Fruit fly (Drosophila melanogaster) whole organism, larva: ENCODE measurements around the gene CG34039.

Source experiments
- noc ChIP-seq: fragments of 200-800 bp; sonication (Bioruptor generic); optimal IDR thresholded peaks from 3 replicates; lab custom pipeline; 2019; ENCODE audit warnings: missing biosample characterization, mild to moderate bottlenecking, missing genetic modification characterization, moderate library complexity

The CG34039 gene

dm6 chr3L:14559659-14560058 lies at the start of gene CG34039:
CG34039 (plus strand) TSS chr3L:14560000.
- no peak for TF ChIP-seq noc (tag; lab: Kevin White, UChicago)

- no peak for TF ChIP-seq noc (tag; lab: Kevin White, UChicago)
Observed at dm6 chr3L:14513286-14513685, 46.5 kb upstream of the CG34039 start.

dm6 chr3L:14515690-14516089 lies 44.1 kb upstream of the CG34039 start:
- no peak for TF ChIP-seq noc (tag; lab: Kevin White, UChicago)

- TF ChIP-seq noc (tag; lab: Kevin White, UChicago) = no peak
Observed at dm6 chr3L:14517525-14517924, 42.3 kb upstream of the CG34039 start, which contains the start of gene CG9592. CG9592 (plus strand) TSS chr3L:14517825.

DNA sequence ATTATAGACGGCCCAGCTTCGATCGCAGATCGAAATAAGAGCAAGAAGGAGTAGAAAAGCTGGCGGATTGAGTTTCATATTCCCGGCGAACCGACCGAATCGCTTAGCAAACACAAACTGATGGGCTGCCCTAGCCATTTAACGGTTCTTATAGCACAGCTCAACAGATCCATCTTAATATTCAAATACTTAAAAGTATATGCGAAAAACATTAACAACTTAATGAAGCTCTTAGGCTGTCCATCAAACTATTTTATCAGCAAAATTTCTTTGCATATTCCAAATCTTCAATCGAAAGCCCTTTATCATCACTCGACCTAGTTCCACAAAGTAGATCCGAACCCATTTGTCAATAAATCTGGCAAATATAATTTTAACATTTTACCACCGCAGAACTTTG lies 38.2 kb upstream of the CG34039 start, which contains the start of gene CG4613:
CG4613 (minus strand) TSS at position 101 of the 400 bp plus-strand sequence.
- TF ChIP-seq noc (tag; lab: Kevin White, UChicago) = no peak

- no peak for TF ChIP-seq noc (tag; lab: Kevin White, UChicago)
Observed at dm6 chr3L:14522483-14523362, 37.1 kb upstream of the CG34039 start.

DNA sequence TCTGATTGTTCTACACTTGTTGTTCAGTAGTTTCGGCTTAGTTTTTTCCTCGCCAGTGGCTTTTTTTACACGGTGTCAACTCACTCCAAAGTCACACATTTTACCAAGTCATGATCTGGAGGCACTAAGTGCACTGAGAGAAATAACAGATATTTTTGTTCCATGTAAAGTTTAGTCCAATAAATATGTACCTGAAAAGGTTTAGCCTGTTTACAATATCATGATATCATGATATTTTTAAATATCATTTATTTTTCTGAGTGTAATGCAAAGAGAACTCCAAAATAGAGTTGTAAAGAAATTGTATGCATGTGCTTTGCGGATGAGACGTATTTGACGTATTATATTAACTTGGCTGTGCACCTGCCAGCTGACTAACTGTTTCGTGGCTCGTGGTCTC lies 28.0 kb upstream of the CG34039 start:
- no peak for TF ChIP-seq noc (tag; lab: Kevin White, UChicago)

DNA sequence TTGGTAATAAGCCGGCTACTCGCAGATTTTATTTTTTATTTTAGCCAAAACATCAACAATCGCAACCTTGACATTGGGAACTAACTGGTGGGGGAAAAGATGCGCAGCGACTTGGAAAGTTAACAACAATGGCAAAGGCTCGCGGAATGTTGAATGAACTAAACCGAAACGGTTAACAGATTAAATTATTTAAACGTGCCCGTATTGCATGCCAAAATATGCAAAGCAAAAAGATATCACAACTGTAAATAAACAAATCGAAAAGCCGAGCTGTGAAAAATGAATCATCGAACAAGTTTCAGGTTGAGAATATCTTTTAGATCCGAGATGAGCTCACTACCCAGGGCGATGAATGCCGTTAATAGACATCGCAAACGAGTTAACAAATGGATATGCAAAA lies 26.7 kb upstream of the CG34039 start:
- TF ChIP-seq noc (tag; lab: Kevin White, UChicago) = no peak

DNA sequence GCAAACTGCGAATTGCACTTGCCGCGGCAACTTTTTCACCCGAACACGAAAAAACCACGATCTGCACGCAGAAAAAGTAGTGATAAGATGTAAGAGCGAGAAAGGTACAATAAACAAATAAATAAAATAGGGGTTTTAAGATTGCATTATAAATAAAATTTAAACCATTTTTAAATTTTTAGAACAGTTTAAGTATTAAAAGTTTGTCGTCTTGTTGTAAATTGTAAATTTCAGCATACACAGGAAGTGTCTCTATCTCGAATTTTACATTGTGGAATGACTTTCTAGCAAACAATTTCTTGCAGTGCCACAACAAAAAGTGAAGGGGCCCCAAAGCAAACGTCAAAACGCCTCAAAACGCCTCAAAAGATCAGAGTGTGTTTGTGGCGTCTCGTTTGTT lies 25.2 kb upstream of the CG34039 start:
- TF ChIP-seq noc (tag; lab: Kevin White, UChicago) = no peak

- TF ChIP-seq noc (tag; lab: Kevin White, UChicago) = no peak
Observed at dm6 chr3L:14536042-14536684, 23.6 kb upstream of the CG34039 start, which contains the start of the genes bbg and CG43246. bbg (minus strand) TSS chr3L:14536276. CG43246 (plus strand) TSS chr3L:14536634.

- peak; percentile 71 for TF ChIP-seq noc (tag; lab: Kevin White, UChicago)
Observed at dm6 chr3L:14537435-14537991, 22.3 kb upstream of the CG34039 start, which contains the start of gene Mpcp2. Mpcp2 (plus strand) TSS chr3L:14537651.

DNA sequence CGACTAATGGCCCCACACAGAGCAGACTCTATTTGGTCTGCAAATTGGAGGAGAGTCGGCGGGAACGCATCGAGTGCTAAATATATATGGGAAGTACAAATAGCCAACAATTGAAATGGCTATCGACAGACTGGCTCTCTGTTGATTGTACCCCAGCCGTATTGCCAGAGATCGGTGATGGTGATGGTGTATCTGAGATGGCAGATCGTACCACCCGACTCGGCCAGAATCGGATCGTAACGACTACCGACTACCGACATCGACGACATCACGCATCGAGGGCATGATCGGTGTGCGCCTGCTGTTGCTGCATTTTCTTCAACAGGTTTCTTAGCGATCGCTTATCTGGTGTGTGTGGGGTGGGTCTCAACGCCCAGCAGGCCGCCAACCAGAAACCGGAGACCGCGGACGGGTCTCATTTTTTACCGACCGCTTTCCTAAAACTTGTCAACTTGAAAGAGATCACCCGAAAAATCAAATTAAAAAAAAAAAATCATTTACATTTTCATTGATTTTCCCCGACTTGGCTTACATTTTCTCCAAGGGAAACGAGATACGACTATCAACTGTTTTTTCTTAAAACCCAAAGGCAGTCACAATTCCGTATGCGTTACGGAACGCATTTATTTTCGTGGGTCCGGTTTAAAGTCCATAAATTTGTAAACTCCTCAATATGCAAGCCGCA lies 15.7 kb upstream of the CG34039 start:
- TF ChIP-seq noc (tag; lab: Kevin White, UChicago) = peak; percentile 36

DNA sequence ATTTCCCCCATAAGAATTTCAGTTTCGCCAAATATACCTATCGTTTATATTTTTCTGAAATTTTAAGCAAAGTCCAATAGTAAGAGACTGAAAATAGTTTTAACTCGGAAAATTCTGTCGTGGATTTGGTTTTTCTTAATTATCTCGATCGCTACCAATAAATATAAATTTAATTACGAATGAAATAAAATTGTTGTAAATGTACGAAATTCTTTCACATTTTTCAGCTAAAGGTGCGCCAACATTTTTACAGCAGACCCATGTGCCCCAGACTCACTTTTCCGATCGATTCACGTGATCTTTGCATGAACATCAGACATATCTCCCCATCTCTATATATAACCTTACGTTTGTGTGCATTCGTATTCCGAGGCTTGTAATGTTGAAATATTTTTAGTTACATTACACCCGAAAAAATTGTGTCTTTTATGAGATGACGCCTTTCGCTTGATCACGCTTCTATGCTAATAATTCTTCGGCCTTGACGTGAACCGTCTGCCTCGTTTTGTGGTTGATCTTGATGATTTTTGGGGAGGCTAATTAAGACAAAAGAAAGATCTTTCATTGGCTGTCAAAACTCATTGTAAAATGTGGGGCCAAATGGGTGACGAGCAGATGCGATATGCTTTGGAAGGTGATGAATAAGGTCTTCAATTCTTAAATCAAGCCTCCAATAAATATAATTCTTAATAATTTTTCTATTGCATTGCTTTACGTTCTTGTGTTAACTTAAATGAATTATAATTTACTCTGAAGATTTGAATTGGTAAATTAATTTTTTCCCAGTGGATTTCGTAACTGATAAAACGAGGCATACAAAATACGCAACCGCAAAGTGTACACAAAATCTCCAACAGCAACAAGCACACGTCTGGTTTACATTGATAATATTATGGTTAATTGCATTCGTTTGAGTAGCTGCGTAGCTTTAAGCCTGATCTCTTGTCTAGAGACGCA lies 14.5 kb upstream of the CG34039 start:
- no peak for TF ChIP-seq noc (tag; lab: Kevin White, UChicago)

- no peak for TF ChIP-seq noc (tag; lab: Kevin White, UChicago)
Observed at dm6 chr3L:14546918-14547533, 12.8 kb upstream of the CG34039 start.
